Fruit fly (Drosophila melanogaster): ENCODE results near the gene BigH1.

The BigH1 gene

dm6 chr3R:14692230-14692970 lies 29.1 kb downstream of the BigH1 start (continued):
- TF ChIP-seq CG14860 (GFP tag; IDR thresholded peaks at IDR 0.05; ENCODE audit: partially characterized antibody) (no peak), crc (GFP tag; optimal IDR thresholded peaks at IDR 0.05) (no peak), CG10267 (tag; optimal IDR thresholded peaks at IDR 0.05) (peak; percentile 71), CG2875 (GFP tag; optimal IDR thresholded peaks at IDR 0.05) (peak; percentile 75), CG10565 (GFP tag; optimal IDR thresholded peaks at IDR 0.05) (no peak), lov (optimal IDR thresholded peaks at IDR 0.05) (no peak), lov (GFP tag; IDR thresholded peaks at IDR 0.05) (peak; percentile 84; the same call in 2 of the 3 replicates), CG8290 (GFP tag; optimal IDR thresholded peaks at IDR 0.05) (peak; percentile 2), CG8290 (tag; optimal IDR thresholded peaks at IDR 0.05) (peak in 1 of 2 experiments; percentile 0), lola (GFP tag; optimal IDR thresholded peaks at IDR 0.05) (peak in 1 of 3 experiments; percentile 83), Xbp1 (GFP tag; optimal IDR thresholded peaks at IDR 0.05) (peak; percentile 66), CG11723 (GFP tag; optimal IDR thresholded peaks at IDR 0.05) (peak; percentile 44), ewg (GFP tag; optimal IDR thresholded peaks at IDR 0.05) (peak; percentile 61), CG3838 (GFP tag; optimal IDR thresholded peaks at IDR 0.05) (no peak), slbo (GFP tag; IDR thresholded peaks at IDR 0.05) (no peak; the same call in 1 of the 2 replicates), luna (GFP tag; optimal IDR thresholded peaks at IDR 0.05) (no peak), CG4360 (GFP tag; IDR thresholded peaks at IDR 0.05) (peak; percentile 69), tap (tag; optimal IDR thresholded peaks at IDR 0.05) (peak; percentile 57), CG31441 (GFP tag; IDR thresholded peaks at IDR 0.05) (peak; percentile 79), otp (GFP tag; IDR thresholded peaks at IDR 0.05) (peak; percentile 74; the same call in 2 of the 3 replicates), CG13894 (tag; optimal IDR thresholded peaks at IDR 0.05) (no peak), D19A (tag; optimal IDR thresholded peaks at IDR 0.05) (peak; percentile 78), tio (GFP tag; optimal IDR thresholded peaks at IDR 0.05) (peak; percentile 59), CG4424 (GFP tag; optimal IDR thresholded peaks at IDR 0.05) (peak; percentile 83), ttk (GFP tag; IDR thresholded peaks at IDR 0.05) (peak; percentile 53; the same call in 1 of the 2 replicates), Mrtf (GFP tag; IDR thresholded peaks at IDR 0.05) (0 out of 3 replicates have a peak, but pooled peaks have one; percentile 20), Dip2 (GFP tag; IDR thresholded peaks at IDR 0.05) (no peak), hth (optimal IDR thresholded peaks at IDR 0.05) (no peak), CG3726 (GFP tag; IDR thresholded peaks at IDR 0.05) (0 out of 3 replicates have a peak, but pooled peaks have one; percentile 66), pan (optimal IDR thresholded peaks at IDR 0.05) (no peak), pan (GFP tag; optimal IDR thresholded peaks at IDR 0.05 in 1 of 2, IDR thresholded peaks at IDR 0.05 in 1 of 2) (peak in 1 of 2 experiments; percentile 11), Doc2 (GFP tag; IDR thresholded peaks at IDR 0.05) (no peak), dmrt99B (tag; optimal IDR thresholded peaks at IDR 0.05) (peak; percentile 74), al (GFP tag; IDR thresholded peaks at IDR 0.05) (no peak), CG18476 (GFP tag; optimal IDR thresholded peaks at IDR 0.05) (peak; percentile 29), CG4854 (GFP tag; optimal IDR thresholded peaks at IDR 0.05) (peak; percentile 36), az2 (GFP tag; optimal IDR thresholded peaks at IDR 0.05) (peak; percentile 68), CG2120 (GFP tag; optimal IDR thresholded peaks at IDR 0.05) (no peak), Hand (GFP tag; optimal IDR thresholded peaks at IDR 0.05) (no peak), Ets97D (GFP tag; optimal IDR thresholded peaks at IDR 0.05) (no peak), CG15479 (GFP tag; optimal IDR thresholded peaks at IDR 0.05) (no peak), CG6683 (GFP tag; optimal IDR thresholded peaks at IDR 0.05) (no peak), ab (GFP tag; optimal IDR thresholded peaks at IDR 0.05) (peak; percentile 60), CG2129 (GFP tag; IDR thresholded peaks at IDR 0.05; ENCODE audit: partially characterized antibody) (no peak), CG3065 (GFP tag; optimal IDR thresholded peaks at IDR 0.05) (no peak), Atf6 (GFP tag; IDR thresholded peaks at IDR 0.05) (no peak), Nf-YB (GFP tag; optimal IDR thresholded peaks at IDR 0.05) (peak; percentile 31), CG6654 (GFP tag; optimal IDR thresholded peaks at IDR 0.05) (peak; percentile 44), vnd (GFP tag; IDR thresholded peaks at IDR 0.05; ENCODE audit: partially characterized antibody) (no peak), nerfin-2 (GFP tag; IDR thresholded peaks at IDR 0.05; ENCODE audit: partially characterized antibody) (no peak)

Data from whole organism, embryonic.